Fruit fly (Drosophila melanogaster) whole organism, embryonic: ENCODE measurements around the gene Tpr2.

Experiments used
- Atf3 ChIP-seq: fragments of 200-800 bp; sonication (Bioruptor generic); optimal IDR thresholded peaks from 3 replicates; lab custom pipeline; 2016; ENCODE audit warnings: missing biosample characterization, missing genetic modification characterization
- Awh ChIP-seq: fragments of 200-800 bp; sonication (Bioruptor generic); IDR thresholded peaks from 2 replicates; pipeline ENCODE4, ENCODE4 v1.3.6; 2022; ENCODE audit warnings: missing biosample characterization, missing genetic modification characterization
- CG10543 ChIP-seq: fragments of 200-800 bp; sonication (Bioruptor generic); optimal IDR thresholded peaks from 3 replicates; lab custom pipeline; 2017; ENCODE audit warnings: missing biosample characterization, mild to moderate bottlenecking, missing genetic modification characterization, moderate library complexity
- CG11093 ChIP-seq: fragments of 200-800 bp; sonication (Bioruptor generic); IDR thresholded peaks from 3 replicates; pipeline ENCODE4 v1.3.6; 2022; ENCODE audit warnings: missing biosample characterization, missing genetic modification characterization
- CG11398 ChIP-seq: fragments of 200-800 bp; sonication (Bioruptor generic); optimal IDR thresholded peaks from 2 replicates; lab custom pipeline; 2016; ENCODE audit warnings: missing biosample characterization, missing genetic modification characterization
- CG11695 ChIP-seq: fragments of 200-800 bp; sonication (Bioruptor generic); IDR thresholded peaks from 3 replicates; pipeline ENCODE4 v1.3.6; 2022; ENCODE audit warnings: missing biosample characterization, missing genetic modification characterization
- CG11696 ChIP-seq: fragments of 200-800 bp; sonication (Bioruptor generic); IDR thresholded peaks from 2 replicates; pipeline ENCODE4 v1.3.6; 2022; ENCODE audit warnings: missing biosample characterization, missing genetic modification characterization
- CG12071 ChIP-seq: fragments of 200-800 bp; sonication (Bioruptor generic); optimal IDR thresholded peaks from 3 replicates; lab custom pipeline; 2018; ENCODE audit warnings: missing biosample characterization, mild to moderate bottlenecking, missing genetic modification characterization
- CG13894 ChIP-seq: fragments of 200-800 bp; sonication (Bioruptor generic); optimal IDR thresholded peaks from 3 replicates; lab custom pipeline; 2018; ENCODE audit warnings: missing biosample characterization, mild to moderate bottlenecking, missing genetic modification characterization, moderate library complexity
- CG17328 ChIP-seq: fragments of 200-800 bp; sonication (Bioruptor generic); IDR thresholded peaks from 2 replicates; pipeline ENCODE4 v1.3.6; 2022; ENCODE audit warnings: missing biosample characterization, missing genetic modification characterization
- CG17568 ChIP-seq: fragments of 200-800 bp; sonication (Bioruptor generic); optimal IDR thresholded peaks from 2 replicates; lab custom pipeline; 2018; ENCODE audit warnings: missing biosample characterization, mild to moderate bottlenecking, missing genetic modification characterization, moderate library complexity
- CG30020 ChIP-seq: fragments of 200-800 bp; optimal IDR thresholded peaks from 2 replicates; lab custom pipeline; 2019; ENCODE audit warnings: missing biosample characterization, mild to moderate bottlenecking, missing genetic modification characterization, moderate library complexity
- CG3281 ChIP-seq: fragments of 200-800 bp; sonication (Bioruptor generic); optimal IDR thresholded peaks from 3 replicates; lab custom pipeline; 2017; ENCODE audit warnings: missing biosample characterization, mild to moderate bottlenecking, missing genetic modification characterization
- CG33557 ChIP-seq: fragments of 200-800 bp; sonication (Bioruptor generic); optimal IDR thresholded peaks from 2 replicates; lab custom pipeline; 2019; ENCODE audit warnings: missing biosample characterization, mild to moderate bottlenecking, missing genetic modification characterization, moderate library complexity
- CG3838 ChIP-seq: fragments of 200-800 bp; sonication (Bioruptor generic); optimal IDR thresholded peaks from 3 replicates; lab custom pipeline; 2016; ENCODE audit warnings: missing biosample characterization, missing genetic modification characterization
- CG6272 ChIP-seq: fragments of 200-800 bp; sonication (Bioruptor generic); IDR thresholded peaks from 2 replicates; pipeline ENCODE4 v1.3.6; 2022; ENCODE audit warnings: missing biosample characterization, missing genetic modification characterization
- CG6683 ChIP-seq: fragments of 200-800 bp; sonication (Bioruptor generic); optimal IDR thresholded peaks from 2 replicates; lab custom pipeline; 2017; ENCODE audit warnings: missing biosample characterization, mild to moderate bottlenecking, missing genetic modification characterization, missing genetic modification reagents
- CG9215 ChIP-seq: fragments of 200-800 bp; sonication (Bioruptor generic); IDR thresholded peaks from 2 replicates; pipeline ENCODE4 v1.3.6; 2022; ENCODE audit warnings: missing biosample characterization, missing genetic modification characterization
- CTCF ChIP-seq: fragments of 200-800 bp; sonication (Bioruptor generic); optimal IDR thresholded peaks from 2 replicates; lab custom pipeline; 2017; ENCODE audit warnings: missing biosample characterization, mild to moderate bottlenecking, missing genetic modification characterization, moderate library complexity
- Dad ChIP-seq: fragments of 200-800 bp; sonication (Bioruptor generic); optimal IDR thresholded peaks from 3 replicates; lab custom pipeline; 2016; ENCODE audit warnings: missing biosample characterization, missing genetic modification characterization
- E2f2 ChIP-seq: fragments of 200-800 bp; sonication (Bioruptor generic); IDR thresholded peaks from 2 replicates; pipeline ENCODE4 v1.3.6; 2022; ENCODE audit warnings: missing biosample characterization, missing genetic modification characterization
- Eip74EF ChIP-seq, 2 experiments: fragments of 200-800 bp in 1 of 2; fragments of >200 bp in 1 of 2; sonication (Bioruptor generic) in 1 of 2; optimal IDR thresholded peaks; 2 replicates each; lab custom pipeline; 2017 to 2019; ENCODE audit warnings: missing biosample characterization in 2 of 2, missing genetic modification characterization in 2 of 2, mild to moderate bottlenecking in 1 of 2, moderate library complexity in 1 of 2
- HLH4C ChIP-seq: fragments of 200-800 bp; sonication (Bioruptor generic); IDR thresholded peaks from 3 replicates; pipeline ENCODE4 v1.3.6; 2022; ENCODE audit warnings: missing biosample characterization, missing genetic modification characterization; ENCODE audit not compliant: partially characterized antibody
- Hey ChIP-seq: fragments of 200-800 bp; sonication (Bioruptor generic); optimal IDR thresholded peaks from 3 replicates; lab custom pipeline; 2018; ENCODE audit warnings: missing biosample characterization, mild to moderate bottlenecking, missing genetic modification characterization
- Hr78 ChIP-seq, 2 experiments: fragments of 200-800 bp in 1 of 2; fragments of >200 bp in 1 of 2; sonication (Bioruptor generic) in 1 of 2; optimal IDR thresholded peaks; 2 replicates each; lab custom pipeline; 2017 to 2019; ENCODE audit warnings: missing biosample characterization in 2 of 2, missing genetic modification characterization in 2 of 2, mild to moderate bottlenecking in 1 of 2, moderate library complexity in 1 of 2
- NC2β ChIP-seq: fragments of 200-800 bp; sonication (Bioruptor generic); optimal IDR thresholded peaks from 2 replicates; lab custom pipeline; 2016; ENCODE audit warnings: missing biosample characterization, missing genetic modification characterization
- PHDP ChIP-seq: fragments of 200-800 bp; sonication (Bioruptor generic); optimal IDR thresholded peaks from 3 replicates; lab custom pipeline; 2018; ENCODE audit warnings: missing biosample characterization, mild to moderate bottlenecking, missing genetic modification characterization, moderate library complexity
- Sin3A ChIP-seq: fragments of >200 bp; optimal IDR thresholded peaks from 2 replicates; lab custom pipeline; 2018
- ash1 ChIP-seq: fragments of 200-800 bp; sonication (Bioruptor generic); optimal IDR thresholded peaks from 2 replicates; lab custom pipeline; 2018; ENCODE audit warnings: missing biosample characterization, mild to moderate bottlenecking, missing genetic modification characterization
- crol ChIP-seq: fragments of 200-800 bp; sonication (Bioruptor generic); IDR thresholded peaks from 2 replicates; pipeline ENCODE4 v1.3.6; 2022; ENCODE audit warnings: missing biosample characterization, missing genetic modification characterization
- dpn ChIP-seq, 2 experiments: fragments of 200-800 bp; sonication (Bioruptor generic); optimal IDR thresholded peaks; 3 replicates each; lab custom pipeline; 2016; ENCODE audit warnings: missing biosample characterization in 2 of 2, missing genetic modification characterization in 2 of 2
- dysf ChIP-seq: fragments of 200-800 bp; sonication (Bioruptor generic); IDR thresholded peaks from 3 replicates; pipeline ENCODE4 v1.3.6; 2022; ENCODE audit warnings: missing biosample characterization, missing genetic modification characterization
- en ChIP-seq: fragments of 200-800 bp; sonication (Bioruptor generic); optimal IDR thresholded peaks from 2 replicates; lab custom pipeline; 2016; ENCODE audit warnings: missing biosample characterization, missing genetic modification characterization
- ftz-f1 ChIP-seq: fragments of 200-800 bp; sonication (Bioruptor generic); optimal IDR thresholded peaks from 2 replicates; lab custom pipeline; 2016; ENCODE audit warnings: missing biosample characterization, missing genetic modification characterization
- grau ChIP-seq: fragments of 200-800 bp; optimal IDR thresholded peaks from 3 replicates; lab custom pipeline; 2019; ENCODE audit warnings: missing biosample characterization, mild to moderate bottlenecking, missing genetic modification characterization, moderate library complexity
- gt ChIP-seq: fragments of 200-800 bp; sonication (Bioruptor generic); IDR thresholded peaks from 2 replicates; pipeline ENCODE4 v1.3.6; 2022; ENCODE audit warnings: missing biosample characterization, missing genetic modification characterization
- h ChIP-seq: fragments of >200 bp; optimal IDR thresholded peaks from 2 replicates; lab custom pipeline; 2017
- hkb ChIP-seq, 2 experiments: fragments of 200-800 bp in 1 of 2; fragments of >200 bp in 1 of 2; sonication (Bioruptor generic) in 1 of 2; IDR thresholded peaks in 1 of 2; optimal IDR thresholded peaks in 1 of 2; 2 replicates each; pipeline versions ENCODE4 v1.3.6 to Lab custom; 2017 to 2022; ENCODE audit warnings: missing biosample characterization in 1 of 2, missing genetic modification characterization in 1 of 2
- oc ChIP-seq: fragments of 200-800 bp; sonication (Bioruptor generic); optimal IDR thresholded peaks from 2 replicates; lab custom pipeline; 2018; ENCODE audit warnings: missing biosample characterization, mild to moderate bottlenecking, missing genetic modification characterization, moderate library complexity
- odd ChIP-seq: fragments of 200-800 bp; sonication (Bioruptor generic); optimal IDR thresholded peaks from 2 replicates; lab custom pipeline; 2017; ENCODE audit warnings: missing biosample characterization, mild to moderate bottlenecking, missing genetic modification characterization
- phol ChIP-seq: fragments of 200-800 bp; sonication (Bioruptor generic); optimal IDR thresholded peaks from 3 replicates; lab custom pipeline; 2018; ENCODE audit warnings: missing biosample characterization, mild to moderate bottlenecking, missing genetic modification characterization, moderate library complexity
- schlank ChIP-seq: fragments of 200-800 bp; sonication (Bioruptor generic); optimal IDR thresholded peaks from 2 replicates; lab custom pipeline; 2018; ENCODE audit warnings: missing biosample characterization, mild to moderate bottlenecking, missing genetic modification characterization
- slou ChIP-seq: fragments of 200-800 bp; sonication (Bioruptor generic); optimal IDR thresholded peaks from 3 replicates; lab custom pipeline; 2016; ENCODE audit warnings: missing biosample characterization, missing genetic modification characterization
- sob ChIP-seq: fragments of 200-800 bp; sonication (Bioruptor generic); IDR thresholded peaks from 2 replicates; pipeline ENCODE4 v1.3.6; 2022; ENCODE audit warnings: missing biosample characterization, missing genetic modification characterization
- ssp ChIP-seq: fragments of 200-800 bp; sonication (Bioruptor generic); IDR thresholded peaks from 2 replicates; pipeline ENCODE4 v1.3.6; 2022; ENCODE audit warnings: missing biosample characterization, missing genetic modification characterization
- sug ChIP-seq: fragments of 200-800 bp; optimal IDR thresholded peaks from 2 replicates; lab custom pipeline; 2019; ENCODE audit warnings: missing biosample characterization, mild to moderate bottlenecking, missing genetic modification characterization, moderate library complexity
- tgo ChIP-seq: fragments of 200-800 bp; sonication (Bioruptor generic); IDR thresholded peaks from 3 replicates; pipeline ENCODE4 v1.3.6; 2022; ENCODE audit warnings: missing biosample characterization, missing genetic modification characterization
- tll ChIP-seq, 2 experiments: fragments of 200-800 bp in 1 of 2; fragments of >200 bp in 1 of 2; sonication (Bioruptor generic) in 1 of 2; optimal IDR thresholded peaks; 2 replicates each; lab custom pipeline; 2017 to 2019; ENCODE audit warnings: missing biosample characterization in 2 of 2, missing genetic modification characterization in 2 of 2, mild to moderate bottlenecking in 1 of 2, moderate library complexity in 1 of 2
- toy ChIP-seq: fragments of 200-800 bp; sonication (Bioruptor generic); IDR thresholded peaks from 2 replicates; pipeline ENCODE4 v1.3.6; 2022; ENCODE audit warnings: missing biosample characterization, missing genetic modification characterization
- vfl ChIP-seq: fragments of 200-800 bp; sonication (Bioruptor generic); optimal IDR thresholded peaks from 2 replicates; lab custom pipeline; 2016; ENCODE audit warnings: missing biosample characterization, missing genetic modification characterization
- vnd ChIP-seq: fragments of 200-800 bp; sonication (Bioruptor generic); IDR thresholded peaks from 3 replicates; pipeline ENCODE4 v1.3.6; 2022; ENCODE audit warnings: missing biosample characterization, missing genetic modification characterization; ENCODE audit not compliant: partially characterized antibody

Gene Tpr2

dm6 chr2L:16495193-16495780, 3.9 kb downstream of the Tpr2 start (continued):
- TF ChIP-seq Atf3 (GFP tag; lab: Kevin White, UChicago) (peak; percentile 67), crol (GFP tag; lab: Robert Waterston, UW) (no peak), E2f2 (GFP tag; lab: Robert Waterston, UW) (peak; percentile 61; the same call in 1 of the 2 replicates), PHDP (tag; lab: Kevin White, UChicago) (peak; percentile 94), slou (no peak), CG17568 (GFP tag; lab: Kevin White, UChicago) (peak; percentile 84), Sin3A (lab: Kevin White, UChicago) (no peak), CG11695 (GFP tag; lab: Robert Waterston, UW) (peak; percentile 40; the same call in 1 of the 3 replicates), CG3838 (peak; percentile 74), Eip74EF (GFP tag; optimal IDR thresholded peaks at IDR 0.05; lab: Kevin White, UChicago) (no peak), HLH4C (no peak), CG11696 (no peak), CG12071 (no peak), CTCF (GFP tag; lab: Kevin White, UChicago) (no peak), dpn (GFP tag; optimal IDR thresholded peaks at IDR 0.05; lab: Kevin White, UChicago) (peak; percentile 4 to 87), dysf (GFP tag; lab: Robert Waterston, UW) (peak; percentile 79), hkb (optimal IDR thresholded peaks at IDR 0.05; lab: Kevin White, UChicago) (no peak), hkb (GFP tag; IDR thresholded peaks at IDR 0.05; lab: Robert Waterston, UW) (peak; percentile 37; the same call in 1 of the 2 replicates), oc (tag; lab: Kevin White, UChicago) (peak; percentile 95), CG11398 (GFP tag; lab: Kevin White, UChicago) (peak; percentile 74), tll (GFP tag; optimal IDR thresholded peaks at IDR 0.05; lab: Kevin White, UChicago) (no peak), ftz-f1 (GFP tag; lab: Kevin White, UChicago) (no peak), CG9215 (no peak), h (lab: Kevin White, UChicago) (no peak), CG11093 (no peak), Dad (no peak), CG3281 (GFP tag; lab: Kevin White, UChicago) (no peak), schlank (no peak), CG30020 (tag; lab: Kevin White, UChicago) (no peak), sug (tag; lab: Kevin White, UChicago) (no peak), tgo (GFP tag; lab: Robert Waterston, UW) (peak; percentile 80), vnd (no peak), ssp (GFP tag; lab: Robert Waterston, UW) (peak; percentile 80), Hey (tag; lab: Kevin White, UChicago) (no peak), odd (GFP tag; lab: Kevin White, UChicago) (peak; percentile 84), ash1 (GFP tag; lab: Kevin White, UChicago) (no peak), en (GFP tag; lab: Kevin White, UChicago) (peak; percentile 84), vfl (peak; percentile 56), CG6272 (no peak), CG13894 (no peak), CG10543 (no peak), CG17328 (GFP tag; lab: Robert Waterston, UW) (peak; percentile 90), gt (no peak), sob (peak; percentile 82), Awh (GFP tag; lab: Robert Waterston, UW) (no peak), toy (GFP tag; lab: Robert Waterston, UW) (no peak), CG6683 (no peak), phol (tag; lab: Kevin White, UChicago) (no peak), Hr78 (GFP tag; optimal IDR thresholded peaks at IDR 0.05; lab: Kevin White, UChicago) (no peak), CG33557 (GFP tag; lab: Kevin White, UChicago) (peak; percentile 92), NC2β (peak; percentile 78), grau (tag; lab: Kevin White, UChicago) (peak; percentile 91)
